Fruit fly (Drosophila melanogaster) whole organism, adult: ENCODE results near the gene CG42780.

Experiments
- CG11617 ChIP-seq: fragments of 200-800 bp; sonication (Bioruptor generic); optimal IDR thresholded peaks from 2 replicates; lab custom pipeline; 2017; ENCODE audit warnings: mild to moderate bottlenecking, missing biosample characterization, missing genetic modification reagents, missing genetic modification characterization
- CG12768 ChIP-seq: fragments of 200-800 bp; sonication (Bioruptor generic); optimal IDR thresholded peaks from 2 replicates; lab custom pipeline; 2017; ENCODE audit warnings: missing biosample characterization, missing genetic modification characterization, mild to moderate bottlenecking, moderate library complexity, missing genetic modification reagents
- CG14711 ChIP-seq: fragments of 200-800 bp; sonication (Bioruptor generic); optimal IDR thresholded peaks from 2 replicates; lab custom pipeline; 2018; ENCODE audit warnings: missing biosample characterization, mild to moderate bottlenecking, missing genetic modification characterization, moderate library complexity
- CG1620 ChIP-seq: fragments of 200-800 bp; sonication (Bioruptor generic); optimal IDR thresholded peaks from 2 replicates; lab custom pipeline; 2016; ENCODE audit warnings: missing biosample characterization, missing genetic modification characterization
- CG33017 ChIP-seq: fragments of 200-800 bp; sonication (Bioruptor generic); optimal IDR thresholded peaks from 2 replicates; lab custom pipeline; 2018; ENCODE audit warnings: missing biosample characterization, mild to moderate bottlenecking, missing genetic modification characterization, moderate library complexity
- CG5204 ChIP-seq: fragments of 200-800 bp; sonication (Bioruptor generic); optimal IDR thresholded peaks from 2 replicates; lab custom pipeline; 2016; ENCODE audit warnings: missing biosample characterization, missing genetic modification characterization
- CG7045 ChIP-seq: fragments of 200-800 bp; sonication (Bioruptor generic); optimal IDR thresholded peaks from 2 replicates; lab custom pipeline; 2017; ENCODE audit warnings: missing biosample characterization, mild to moderate bottlenecking, missing genetic modification characterization
- CG7101 ChIP-seq: fragments of 200-800 bp; sonication (Bioruptor generic); optimal IDR thresholded peaks from 2 replicates; lab custom pipeline; 2018; ENCODE audit warnings: missing biosample characterization, mild to moderate bottlenecking, missing genetic modification characterization, moderate library complexity
- Clk ChIP-seq: fragments of 200-800 bp; sonication (Bioruptor generic); optimal IDR thresholded peaks from 2 replicates; lab custom pipeline; 2017; ENCODE audit warnings: missing biosample characterization, missing genetic modification characterization
- Crg-1 ChIP-seq: fragments of 200-800 bp; sonication (Bioruptor generic); optimal IDR thresholded peaks from 2 replicates; lab custom pipeline; 2016; ENCODE audit warnings: missing biosample characterization, missing genetic modification characterization
- Hr96 ChIP-seq: fragments of 200-800 bp; sonication (Bioruptor generic); optimal IDR thresholded peaks from 2 replicates; lab custom pipeline; 2016; ENCODE audit warnings: missing biosample characterization, missing genetic modification characterization
- Mnt ChIP-seq: fragments of 200-800 bp; sonication (Bioruptor generic); optimal IDR thresholded peaks from 2 replicates; lab custom pipeline; 2016; ENCODE audit warnings: missing biosample characterization, mild to moderate bottlenecking, missing genetic modification characterization
- bab1 ChIP-seq: fragments of 200-800 bp; sonication (Bioruptor generic); optimal IDR thresholded peaks from 3 replicates; lab custom pipeline; 2019; ENCODE audit warnings: missing biosample characterization, mild to moderate bottlenecking, missing genetic modification characterization, moderate library complexity
- cic ChIP-seq: fragments of 200-800 bp; sonication (Bioruptor generic); optimal IDR thresholded peaks from 2 replicates; lab custom pipeline; 2017; ENCODE audit warnings: missing biosample characterization, mild to moderate bottlenecking, missing genetic modification characterization, moderate library complexity
- cnc ChIP-seq, 2 experiments: fragments of >200 bp; optimal IDR thresholded peaks; 2 replicates each; lab custom pipeline; 2017
- kay ChIP-seq: fragments of 200-800 bp; sonication (Bioruptor generic); peaks from one replicate; lab custom pipeline; 2016; ENCODE audit warnings: missing biosample characterization, missing genetic modification characterization, borderline replicate concordance
- pad ChIP-seq: fragments of 200-800 bp; sonication (Bioruptor generic); optimal IDR thresholded peaks from 3 replicates; lab custom pipeline; 2017; ENCODE audit warnings: missing biosample characterization, missing genetic modification characterization, mild to moderate bottlenecking, moderate library complexity, missing genetic modification reagents
- tj ChIP-seq: fragments of 200-800 bp; sonication (Bioruptor generic); optimal IDR thresholded peaks from 3 replicates; lab custom pipeline; 2017; ENCODE audit warnings: missing biosample characterization, mild to moderate bottlenecking, missing genetic modification characterization, moderate library complexity

Gene CG42780

dm6 chrX:7337975-7338374, 6.0 kb upstream of the CG42780 start:
- TF ChIP-seq Clk (GFP tag; lab: Kevin White, UChicago) = no peak
- peak; percentile 92 for TF ChIP-seq pad (GFP tag; lab: Kevin White, UChicago)
- no peak for TF ChIP-seq CG11617 (GFP tag; lab: Kevin White, UChicago)
- no peak for TF ChIP-seq CG5204 (GFP tag; lab: Kevin White, UChicago)

- TF ChIP-seq bab1 (GFP tag; lab: Kevin White, UChicago) = peak; percentile 69
- no peak for TF ChIP-seq tj (GFP tag; lab: Kevin White, UChicago)
- TF ChIP-seq CG7101 (tag; lab: Kevin White, UChicago) = peak; percentile 60
- TF ChIP-seq CG1620 (GFP tag; lab: Kevin White, UChicago) = peak; percentile 2
- peak; percentile 48 for TF ChIP-seq Hr96 (GFP tag; lab: Kevin White, UChicago)
- no peak for TF ChIP-seq Mnt (GFP tag; lab: Kevin White, UChicago)
- no peak for TF ChIP-seq pad (GFP tag; lab: Kevin White, UChicago)
- TF ChIP-seq CG14711 (tag; lab: Kevin White, UChicago) = peak; percentile 41
- no peak for TF ChIP-seq cic (GFP tag; lab: Kevin White, UChicago)
- TF ChIP-seq CG7045 (GFP tag; lab: Kevin White, UChicago) = no peak
- TF ChIP-seq CG11617 (GFP tag; lab: Kevin White, UChicago) = no peak
- TF ChIP-seq cnc (optimal IDR thresholded peaks at IDR 0.05; lab: Kevin White, UChicago) = no peak
Observed at dm6 chrX:7336962-7337844, 5.2 kb upstream of the CG42780 start, which contains the start of gene CBP. Gene CBP, plus strand, starts transcription at chrX:7337352.

- peak; percentile 9 for TF ChIP-seq CG14711 (tag; lab: Kevin White, UChicago)
- TF ChIP-seq pad (GFP tag; lab: Kevin White, UChicago) = no peak
- peak; percentile 61 for TF ChIP-seq bab1 (GFP tag; lab: Kevin White, UChicago)
Observed at dm6 chrX:7336121-7336961, 4.3 kb upstream of the CG42780 start.

- TF ChIP-seq CG7101 (tag; lab: Kevin White, UChicago) = peak; percentile 20
- TF ChIP-seq CG5204 (GFP tag; lab: Kevin White, UChicago) = no peak
Observed at dm6 chrX:7335524-7335991, 3.6 kb upstream of the CG42780 start.

dm6 chrX:7334801-7335176, 2.8 kb upstream of the CG42780 start:
- TF ChIP-seq CG33017 (tag; lab: Kevin White, UChicago) (no peak), kay (no peak), CG7101 (tag; lab: Kevin White, UChicago) (peak; percentile 49), CG14711 (tag; lab: Kevin White, UChicago) (peak; percentile 40), tj (GFP tag; lab: Kevin White, UChicago) (no peak), CG12768 (no peak), bab1 (GFP tag; lab: Kevin White, UChicago) (peak; percentile 51)

- TF ChIP-seq bab1 (GFP tag; lab: Kevin White, UChicago) = peak; percentile 63
- no peak for TF ChIP-seq CG7045 (GFP tag; lab: Kevin White, UChicago)
Observed at dm6 chrX:7333858-7334800, 2.1 kb upstream of the CG42780 start.

- TF ChIP-seq pad (GFP tag; lab: Kevin White, UChicago) (no peak), Crg-1 (GFP tag; lab: Kevin White, UChicago) (no peak), Hr96 (GFP tag; lab: Kevin White, UChicago) (no peak), CG7101 (tag; lab: Kevin White, UChicago) (no peak), CG11617 (GFP tag; lab: Kevin White, UChicago) (no peak), CG1620 (GFP tag; lab: Kevin White, UChicago) (no peak), CG14711 (tag; lab: Kevin White, UChicago) (no peak), bab1 (GFP tag; lab: Kevin White, UChicago) (no peak), Clk (GFP tag; lab: Kevin White, UChicago) (no peak), CG7045 (GFP tag; lab: Kevin White, UChicago) (no peak), tj (GFP tag; lab: Kevin White, UChicago) (no peak), CG33017 (tag; lab: Kevin White, UChicago) (no peak)
Observed at dm6 chrX:7333298-7333743, 1.3 kb upstream of the CG42780 start.
